Fruit fly (Drosophila melanogaster) S2 (cell line): Measurements from ENCODE around the gene ND-13B.

Source experiments
- CG8478 ChIP-seq: fragments of >200 bp; optimal IDR thresholded peaks from 2 replicates; lab custom pipeline; 2018
- CTCF ChIP-seq, 2 experiments: fragments of >200 bp; optimal IDR thresholded peaks; 2 replicates each; lab custom pipeline; 2018

The ND-13B gene

DNA sequence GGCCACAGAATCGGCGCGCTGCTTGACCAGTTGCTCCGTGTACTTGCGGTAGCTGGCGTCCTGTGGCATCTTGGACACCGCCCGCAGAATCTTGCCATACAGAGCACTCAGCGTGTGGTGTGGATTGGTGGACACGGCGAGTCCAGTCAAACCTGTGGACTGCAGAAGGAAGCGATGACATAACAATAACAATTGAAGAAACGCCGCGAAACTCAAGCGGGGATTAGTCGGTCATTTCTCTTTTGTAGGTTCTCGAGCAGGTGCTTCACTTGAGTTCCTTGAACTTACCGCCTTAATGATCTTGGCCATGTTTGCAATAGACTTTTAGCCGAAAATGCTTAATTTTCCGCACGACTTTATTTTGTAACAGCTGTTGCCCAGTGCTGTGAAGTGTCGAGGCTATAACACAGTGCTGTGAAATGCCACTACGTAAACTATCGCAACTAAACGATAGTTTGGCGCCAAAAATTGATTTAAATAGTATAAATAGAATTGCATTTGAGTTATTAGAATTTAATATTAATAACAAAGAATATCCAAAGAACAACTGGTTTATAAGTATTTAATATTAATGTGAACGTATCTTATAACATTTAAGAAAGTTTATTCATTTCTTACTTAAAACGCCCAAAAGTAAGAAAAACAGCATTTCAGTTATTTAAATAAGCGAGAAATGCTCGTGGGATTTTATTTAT lies at the start of gene ND-13B:
TSS of gene ND-13B (minus strand) at position 400 of the 695 bp plus-strand sequence.
- TF ChIP-seq CG8478 (no peak), CTCF (optimal IDR thresholded peaks at IDR 0.05; lab: Kevin White, UChicago) (no peak)

dm6 chr3L:10742813-10743212 lies 48.9 kb upstream of the ND-13B start:
- TF ChIP-seq CTCF (optimal IDR thresholded peaks at IDR 0.05; lab: Kevin White, UChicago) (no peak), CG8478 (no peak)

DNA sequence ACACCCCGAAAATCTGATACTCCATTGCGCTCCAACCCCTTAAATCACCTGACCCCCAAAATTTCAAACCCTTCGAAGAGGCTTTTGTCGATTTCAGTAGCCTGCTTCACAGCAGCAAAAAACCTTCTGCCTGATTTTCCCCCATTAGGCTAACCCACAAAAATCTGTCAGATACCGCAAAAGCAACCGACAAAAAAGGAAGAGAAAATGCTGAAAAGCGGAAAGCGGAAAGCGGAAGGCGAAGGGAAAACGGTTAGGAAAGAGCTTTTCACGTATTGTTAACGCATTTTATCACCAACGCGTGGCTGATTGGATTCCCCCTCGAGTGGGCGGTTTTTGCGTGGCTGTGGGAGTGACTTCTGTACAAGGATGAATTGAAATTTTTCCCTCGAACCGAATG lies 48.3 kb upstream of the ND-13B start:
- TF ChIP-seq CTCF (optimal IDR thresholded peaks at IDR 0.05; lab: Kevin White, UChicago) (no peak), CG8478 (no peak)

DNA sequence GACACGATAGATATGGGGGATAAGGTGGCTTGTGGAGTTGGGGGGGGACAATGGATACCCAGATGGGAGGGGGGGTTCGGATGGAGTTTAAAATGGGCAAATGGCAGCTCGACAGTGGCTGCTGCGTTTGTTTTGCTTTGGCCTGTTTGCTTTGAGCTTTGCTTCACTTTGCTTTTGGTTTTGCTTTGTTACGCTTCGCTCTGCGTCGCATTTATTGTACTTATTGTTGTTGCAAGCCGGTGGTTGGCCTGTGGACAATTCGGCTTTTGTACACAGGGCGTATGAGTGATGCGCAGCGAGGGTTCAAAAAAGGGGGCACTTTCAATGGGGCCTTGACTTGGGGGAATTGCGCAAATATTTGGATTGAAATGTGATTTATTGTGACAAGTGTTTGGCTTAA lies 47.2 kb upstream of the ND-13B start:
- TF ChIP-seq CTCF (optimal IDR thresholded peaks at IDR 0.05; lab: Kevin White, UChicago) (no peak), CG8478 (no peak)

- TF ChIP-seq CTCF (optimal IDR thresholded peaks at IDR 0.05; lab: Kevin White, UChicago) (no peak), CG8478 (no peak)
Observed at dm6 chr3L:10740707-10741106, 46.8 kb upstream of the ND-13B start.

- TF ChIP-seq CTCF (optimal IDR thresholded peaks at IDR 0.05; lab: Kevin White, UChicago): no peak
- no peak for TF ChIP-seq CG8478
Observed at dm6 chr3L:10739666-10740417, 45.9 kb upstream of the ND-13B start.

dm6 chr3L:10739109-10739665 lies 45.3 kb upstream of the ND-13B start:
- no peak for TF ChIP-seq CG8478
- TF ChIP-seq CTCF (optimal IDR thresholded peaks at IDR 0.05; lab: Kevin White, UChicago): no peak

dm6 chr3L:10738347-10739108 lies 44.6 kb upstream of the ND-13B start:
- TF ChIP-seq CTCF (optimal IDR thresholded peaks at IDR 0.05; lab: Kevin White, UChicago): no peak
- TF ChIP-seq CG8478: no peak

DNA sequence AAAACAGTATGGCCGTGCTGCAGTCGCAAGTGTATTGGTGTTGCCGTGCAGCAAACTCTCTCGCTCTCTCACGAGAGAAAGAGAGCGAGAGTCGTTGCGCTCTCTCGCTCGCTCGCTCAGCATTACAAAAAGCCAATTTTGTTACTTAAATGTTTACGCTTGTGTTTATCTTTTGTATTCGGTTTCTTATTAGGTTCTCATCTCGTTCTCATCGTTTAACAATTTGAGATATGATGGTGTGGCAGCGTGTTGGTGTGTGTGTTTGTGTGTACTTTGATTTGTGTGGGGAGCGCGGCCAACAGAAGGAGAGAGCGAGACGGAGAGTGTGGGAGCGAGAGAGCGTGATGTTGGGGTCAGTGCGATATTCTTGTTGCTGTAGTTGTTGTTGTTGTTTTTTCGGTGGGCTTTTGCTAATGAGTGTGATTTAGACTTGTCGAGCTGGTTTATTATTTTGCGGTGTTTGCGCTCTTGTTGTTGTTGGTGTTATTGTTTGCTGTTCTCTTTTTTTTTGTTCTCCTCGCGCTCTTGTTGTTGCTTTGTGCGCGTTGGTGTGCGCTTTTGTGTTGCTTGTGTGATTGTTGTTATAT lies 43.3 kb upstream of the ND-13B start:
- TF ChIP-seq CTCF (optimal IDR thresholded peaks at IDR 0.05; lab: Kevin White, UChicago) (no peak), CG8478 (no peak)

dm6 chr3L:10736483-10737122 lies 42.7 kb upstream of the ND-13B start:
- TF ChIP-seq CG8478: no peak
- no peak for TF ChIP-seq CTCF (optimal IDR thresholded peaks at IDR 0.05; lab: Kevin White, UChicago)

dm6 chr3L:10735095-10735494 lies 41.2 kb upstream of the ND-13B start:
- TF ChIP-seq CG8478 (no peak), CTCF (optimal IDR thresholded peaks at IDR 0.05; lab: Kevin White, UChicago) (no peak)

- TF ChIP-seq CTCF (optimal IDR thresholded peaks at IDR 0.05; lab: Kevin White, UChicago): no peak
- TF ChIP-seq CG8478: no peak
Observed at dm6 chr3L:10734561-10734960, 40.7 kb upstream of the ND-13B start.

DNA sequence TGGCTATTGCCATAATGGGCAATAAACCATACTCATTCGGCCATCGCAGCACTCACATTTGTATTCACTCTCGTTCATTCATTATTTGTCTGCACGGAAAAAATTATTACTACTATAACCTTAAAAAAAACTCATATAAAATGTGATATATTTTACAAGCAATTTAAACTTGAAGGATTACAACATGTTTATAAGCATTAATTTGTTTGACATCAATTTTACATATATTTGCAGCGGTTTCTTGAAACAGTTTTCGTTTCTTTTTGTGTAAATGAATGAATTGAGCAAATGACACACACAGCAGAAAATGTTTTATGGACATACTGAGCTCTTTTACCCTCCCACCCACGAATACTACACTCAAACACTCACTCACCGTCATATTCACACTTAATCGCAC lies 39.6 kb upstream of the ND-13B start:
- TF ChIP-seq CTCF (optimal IDR thresholded peaks at IDR 0.05; lab: Kevin White, UChicago) (no peak), CG8478 (no peak)

dm6 chr3L:10732032-10732431 lies 38.1 kb upstream of the ND-13B start:
- TF ChIP-seq CTCF (optimal IDR thresholded peaks at IDR 0.05; lab: Kevin White, UChicago) (no peak), CG8478 (no peak)

DNA sequence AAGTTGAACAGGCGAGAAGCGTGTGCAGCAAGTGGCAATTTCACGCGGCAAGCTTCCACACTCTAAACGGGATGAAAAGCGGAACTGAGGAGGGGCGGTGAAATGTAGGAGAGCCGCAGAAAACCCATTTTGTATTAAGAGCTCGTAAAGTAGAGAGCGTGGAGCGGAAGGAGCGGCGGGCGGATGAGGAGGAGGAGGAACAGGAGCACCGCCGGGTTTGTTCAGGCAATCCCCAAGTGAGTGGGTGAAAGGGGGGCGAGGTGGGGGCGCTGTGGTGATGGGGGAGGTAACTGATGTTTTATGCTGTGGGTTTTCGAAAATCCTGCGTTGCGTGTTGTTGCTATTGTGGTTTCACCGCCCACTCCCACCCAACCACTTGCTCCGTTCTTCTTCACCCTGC lies 33.2 kb upstream of the ND-13B start:
- no peak for TF ChIP-seq CTCF (optimal IDR thresholded peaks at IDR 0.05; lab: Kevin White, UChicago)
- TF ChIP-seq CG8478: no peak
